Fruit fly (Drosophila melanogaster) whole organism, embryonic: Measurements from ENCODE around the gene Sirt4.

Experiments used
- Aef1 ChIP-seq: fragments of 200-800 bp; sonication (Bioruptor generic); IDR thresholded peaks from 3 replicates; pipeline ENCODE4 v1.3.6; 2022; ENCODE audit warnings: missing biosample characterization, missing genetic modification characterization
- Atf6 ChIP-seq: fragments of 200-800 bp; sonication (Bioruptor generic); IDR thresholded peaks from 2 replicates; pipeline ENCODE4 v1.3.6; 2022; ENCODE audit warnings: missing biosample characterization, missing genetic modification characterization
- CG10274 ChIP-seq: fragments of 200-800 bp; sonication (Bioruptor generic); optimal IDR thresholded peaks from 3 replicates; lab custom pipeline; 2017; ENCODE audit warnings: missing biosample characterization, mild to moderate bottlenecking, missing genetic modification characterization
- CG10543 ChIP-seq: fragments of 200-800 bp; sonication (Bioruptor generic); optimal IDR thresholded peaks from 3 replicates; lab custom pipeline; 2017; ENCODE audit warnings: missing biosample characterization, mild to moderate bottlenecking, missing genetic modification characterization, moderate library complexity
- CG12071 ChIP-seq: fragments of 200-800 bp; sonication (Bioruptor generic); optimal IDR thresholded peaks from 3 replicates; lab custom pipeline; 2018; ENCODE audit warnings: missing biosample characterization, mild to moderate bottlenecking, missing genetic modification characterization
- CG13296 ChIP-seq: fragments of 200-800 bp; sonication (Bioruptor generic); optimal IDR thresholded peaks from 3 replicates; lab custom pipeline; 2018; ENCODE audit warnings: missing biosample characterization, mild to moderate bottlenecking, missing genetic modification characterization
- CG14014 ChIP-seq: fragments of 200-800 bp; sonication (Bioruptor generic); IDR thresholded peaks from 2 replicates; pipeline ENCODE4 v1.3.6; 2022; ENCODE audit warnings: missing biosample characterization, missing genetic modification characterization
- CG15269 ChIP-seq: fragments of 200-800 bp; sonication (Bioruptor generic); optimal IDR thresholded peaks from 2 replicates; lab custom pipeline; 2018; ENCODE audit warnings: missing biosample characterization, mild to moderate bottlenecking, missing genetic modification characterization, moderate library complexity
- CG15514 ChIP-seq: fragments of 200-800 bp; sonication (Bioruptor generic); optimal IDR thresholded peaks from 3 replicates; lab custom pipeline; 2017; ENCODE audit warnings: missing biosample characterization, missing genetic modification characterization, mild to moderate bottlenecking, moderate library complexity, missing genetic modification reagents
- CG1602 ChIP-seq: fragments of 200-800 bp; sonication (Bioruptor generic); optimal IDR thresholded peaks from 3 replicates; lab custom pipeline; 2016; ENCODE audit warnings: missing biosample characterization, missing genetic modification characterization
- CG16779 ChIP-seq: fragments of 200-800 bp; sonication (Bioruptor generic); IDR thresholded peaks from 2 replicates; pipeline ENCODE4 v1.3.6; 2022; ENCODE audit warnings: missing biosample characterization, missing genetic modification characterization
- CG31441 ChIP-seq: fragments of 200-800 bp; sonication (Bioruptor generic); IDR thresholded peaks from 2 replicates; pipeline ENCODE4 v1.3.6; 2022; ENCODE audit warnings: missing biosample characterization, missing genetic modification characterization
- CG34376 ChIP-seq: fragments of 200-800 bp; sonication (Bioruptor generic); optimal IDR thresholded peaks from 2 replicates; lab custom pipeline; 2018; ENCODE audit warnings: missing biosample characterization, mild to moderate bottlenecking, missing genetic modification characterization
- CG4707 ChIP-seq: fragments of 200-800 bp; sonication (Bioruptor generic); optimal IDR thresholded peaks from 2 replicates; lab custom pipeline; 2018; ENCODE audit warnings: missing biosample characterization, mild to moderate bottlenecking, missing genetic modification characterization, moderate library complexity
- CG6254 ChIP-seq: fragments of 200-800 bp; sonication (Bioruptor generic); optimal IDR thresholded peaks from 3 replicates; lab custom pipeline; 2017; ENCODE audit warnings: mild to moderate bottlenecking, missing biosample characterization, missing genetic modification reagents, missing genetic modification characterization
- CG6683 ChIP-seq: fragments of 200-800 bp; sonication (Bioruptor generic); optimal IDR thresholded peaks from 2 replicates; lab custom pipeline; 2017; ENCODE audit warnings: missing biosample characterization, mild to moderate bottlenecking, missing genetic modification characterization, missing genetic modification reagents
- CG6854 ChIP-seq: fragments of 200-800 bp; sonication (Bioruptor generic); optimal IDR thresholded peaks from 3 replicates; lab custom pipeline; 2017; ENCODE audit warnings: missing biosample characterization, mild to moderate bottlenecking, missing genetic modification characterization
- CG9215 ChIP-seq: fragments of 200-800 bp; sonication (Bioruptor generic); IDR thresholded peaks from 2 replicates; pipeline ENCODE4 v1.3.6; 2022; ENCODE audit warnings: missing biosample characterization, missing genetic modification characterization
- CG9437 ChIP-seq: fragments of 200-800 bp; sonication (Bioruptor generic); optimal IDR thresholded peaks from 2 replicates; lab custom pipeline; 2018; ENCODE audit warnings: missing biosample characterization, mild to moderate bottlenecking, missing genetic modification characterization
- CG9727 ChIP-seq: fragments of 200-800 bp; sonication (Bioruptor generic); optimal IDR thresholded peaks from 3 replicates; lab custom pipeline; 2017; ENCODE audit warnings: missing biosample characterization, mild to moderate bottlenecking, missing genetic modification characterization
- Deaf1 ChIP-seq: fragments of 200-800 bp; optimal IDR thresholded peaks from 3 replicates; lab custom pipeline; 2019; ENCODE audit warnings: missing biosample characterization, mild to moderate bottlenecking, missing genetic modification characterization, moderate library complexity
- Ets97D ChIP-seq: fragments of 200-800 bp; sonication (Bioruptor generic); optimal IDR thresholded peaks from 3 replicates; lab custom pipeline; 2016; ENCODE audit warnings: missing biosample characterization, missing genetic modification characterization
- Fer1 ChIP-seq: fragments of 200-800 bp; sonication (Bioruptor generic); optimal IDR thresholded peaks from 2 replicates; lab custom pipeline; 2017; ENCODE audit warnings: missing biosample characterization, mild to moderate bottlenecking, missing genetic modification characterization
- Hand ChIP-seq: fragments of 200-800 bp; sonication (Bioruptor generic); optimal IDR thresholded peaks from 2 replicates; lab custom pipeline; 2017; ENCODE audit warnings: mild to moderate bottlenecking, missing biosample characterization, missing genetic modification reagents, missing genetic modification characterization
- NfI ChIP-seq: fragments of 200-800 bp; sonication (Bioruptor generic); optimal IDR thresholded peaks from 3 replicates; lab custom pipeline; 2018; ENCODE audit warnings: missing biosample characterization, mild to moderate bottlenecking, missing genetic modification characterization, moderate library complexity
- Trl ChIP-seq, 3 experiments: fragments of >200 bp in 2 of 3; fragments of 200-800 bp in 1 of 3; sonication (Bioruptor generic) in 1 of 3; optimal IDR thresholded peaks; 2 replicates in 1 of 3; 3 replicates in 2 of 3; lab custom pipeline; 2016 to 2017; ENCODE audit warnings: missing biosample characterization in 1 of 3, missing genetic modification characterization in 1 of 3
- YL-1 ChIP-seq: fragments of 200-800 bp; sonication (Bioruptor generic); optimal IDR thresholded peaks from 3 replicates; lab custom pipeline; 2017; ENCODE audit warnings: missing biosample characterization, mild to moderate bottlenecking, missing genetic modification characterization
- caup ChIP-seq: fragments of 200-800 bp; sonication (Bioruptor generic); optimal IDR thresholded peaks from 3 replicates; lab custom pipeline; 2017; ENCODE audit warnings: missing biosample characterization, mild to moderate bottlenecking, missing genetic modification characterization, moderate library complexity; ENCODE audit not compliant: severe bottlenecking
- cg ChIP-seq: fragments of 200-800 bp; sonication (Bioruptor generic); optimal IDR thresholded peaks from 3 replicates; lab custom pipeline; 2019; ENCODE audit warnings: missing biosample characterization, mild to moderate bottlenecking, missing genetic modification characterization, moderate library complexity
- chm ChIP-seq: fragments of 200-800 bp; sonication (Bioruptor generic); IDR thresholded peaks from 2 replicates; pipeline ENCODE4 v1.3.6; 2022; ENCODE audit warnings: missing biosample characterization, missing genetic modification characterization
- ci ChIP-seq: fragments of 200-800 bp; sonication (Bioruptor generic); IDR thresholded peaks from 3 replicates; pipeline ENCODE4 v1.3.6; 2022; ENCODE audit warnings: missing biosample characterization, missing genetic modification characterization
- dmrt99B ChIP-seq: fragments of 200-800 bp; sonication (Bioruptor generic); optimal IDR thresholded peaks from 2 replicates; lab custom pipeline; 2018; ENCODE audit warnings: missing biosample characterization, mild to moderate bottlenecking, missing genetic modification characterization, moderate library complexity
- eve ChIP-seq, 2 experiments: fragments of >200 bp; optimal IDR thresholded peaks; 2 replicates each; lab custom pipeline; 2017; ENCODE audit warnings: missing biosample characterization in 2 of 2, missing genetic modification characterization in 2 of 2
- ewg ChIP-seq: fragments of 200-800 bp; sonication (Bioruptor generic); optimal IDR thresholded peaks from 3 replicates; lab custom pipeline; 2017; ENCODE audit warnings: mild to moderate bottlenecking, missing biosample characterization, missing genetic modification reagents, missing genetic modification characterization
- fd64A ChIP-seq: fragments of 200-800 bp; sonication (Bioruptor generic); optimal IDR thresholded peaks from 3 replicates; lab custom pipeline; 2018; ENCODE audit warnings: missing biosample characterization, mild to moderate bottlenecking, missing genetic modification characterization
- ken ChIP-seq: fragments of 200-800 bp; sonication (Bioruptor generic); IDR thresholded peaks from 3 replicates; pipeline ENCODE4 v1.3.6; 2022; ENCODE audit warnings: missing biosample characterization, missing genetic modification characterization
- lab ChIP-seq: fragments of 200-800 bp; sonication (Bioruptor generic); optimal IDR thresholded peaks from 3 replicates; lab custom pipeline; 2017; ENCODE audit warnings: missing biosample characterization, missing genetic modification characterization, mild to moderate bottlenecking, moderate library complexity, missing genetic modification reagents
- mirr ChIP-seq: fragments of 200-800 bp; sonication (Bioruptor generic); optimal IDR thresholded peaks from 3 replicates; lab custom pipeline; 2018; ENCODE audit warnings: missing biosample characterization, mild to moderate bottlenecking, missing genetic modification characterization
- odd ChIP-seq: fragments of 200-800 bp; sonication (Bioruptor generic); optimal IDR thresholded peaks from 2 replicates; lab custom pipeline; 2017; ENCODE audit warnings: missing biosample characterization, mild to moderate bottlenecking, missing genetic modification characterization
- onecut ChIP-seq: fragments of 200-800 bp; sonication (Bioruptor generic); IDR thresholded peaks from 2 replicates; pipeline ENCODE4 v1.3.6; 2022; ENCODE audit warnings: missing biosample characterization, missing genetic modification characterization
- otp ChIP-seq: fragments of 200-800 bp; sonication (Bioruptor generic); IDR thresholded peaks from 3 replicates; pipeline ENCODE4, ENCODE4 v1.3.6; 2022; ENCODE audit warnings: missing biosample characterization, missing genetic modification characterization
- pfk ChIP-seq: fragments of 200-800 bp; sonication (Bioruptor generic); optimal IDR thresholded peaks from 2 replicates; lab custom pipeline; 2018; ENCODE audit warnings: missing biosample characterization, mild to moderate bottlenecking, missing genetic modification characterization, moderate library complexity
- pzg ChIP-seq: fragments of 200-800 bp; sonication (Bioruptor generic); optimal IDR thresholded peaks from 3 replicates; lab custom pipeline; 2018; ENCODE audit warnings: missing biosample characterization, mild to moderate bottlenecking, missing genetic modification characterization, moderate library complexity
- schlank ChIP-seq: fragments of 200-800 bp; sonication (Bioruptor generic); optimal IDR thresholded peaks from 2 replicates; lab custom pipeline; 2018; ENCODE audit warnings: missing biosample characterization, mild to moderate bottlenecking, missing genetic modification characterization
- scrt ChIP-seq: fragments of 200-800 bp; sonication (Bioruptor generic); optimal IDR thresholded peaks from 2 replicates; lab custom pipeline; 2018; ENCODE audit warnings: missing biosample characterization, mild to moderate bottlenecking, missing genetic modification characterization, moderate library complexity
- stc ChIP-seq: fragments of 200-800 bp; sonication (Bioruptor generic); IDR thresholded peaks from 2 replicates; pipeline ENCODE4 v1.3.6; 2022; ENCODE audit warnings: missing biosample characterization, missing genetic modification characterization
- ttk ChIP-seq: fragments of 200-800 bp; sonication (Bioruptor generic); IDR thresholded peaks from 2 replicates; pipeline ENCODE4 v2.1.2; 2022; ENCODE audit warnings: missing biosample characterization, missing genetic modification characterization
- vvl ChIP-seq: fragments of 200-800 bp; sonication (Bioruptor generic); IDR thresholded peaks from 2 replicates; pipeline ENCODE4 v1.3.6; 2022; ENCODE audit warnings: missing biosample characterization, missing genetic modification characterization
- zf30C ChIP-seq: fragments of 200-800 bp; sonication (Bioruptor generic); optimal IDR thresholded peaks from 3 replicates; lab custom pipeline; 2018; ENCODE audit warnings: missing biosample characterization, mild to moderate bottlenecking, missing genetic modification characterization

Sirt4 gene

dm6 chrX:5664222-5664621, 1.5 kb downstream of the Sirt4 start (continued):
- 0 out of 2 replicates have a peak, but pooled peaks have one; percentile 10 for TF ChIP-seq CG16779 (GFP tag; lab: Robert Waterston, UW)
- TF ChIP-seq Trl (optimal IDR thresholded peaks at IDR 0.05; lab: Kevin White, UChicago), result peak in 1 of 2 experiments; percentile 61
- no peak for TF ChIP-seq Trl (GFP tag; optimal IDR thresholded peaks at IDR 0.05; lab: Kevin White, UChicago)
- peak; percentile 29 for TF ChIP-seq YL-1 (GFP tag; lab: Kevin White, UChicago)
- peak; percentile 42 for TF ChIP-seq ewg (GFP tag; lab: Kevin White, UChicago)
- TF ChIP-seq zf30C (GFP tag; lab: Kevin White, UChicago), result peak; percentile 23
- peak; percentile 68 for TF ChIP-seq caup (GFP tag; lab: Kevin White, UChicago)
- peak; percentile 51 for TF ChIP-seq CG6254 (GFP tag; lab: Kevin White, UChicago)
- peak; percentile 74; the same call in 2 of the 3 replicates for TF ChIP-seq ci (GFP tag; lab: Robert Waterston, UW)
- no peak for TF ChIP-seq CG1602 (GFP tag; lab: Kevin White, UChicago)
- peak; percentile 71 for TF ChIP-seq odd (GFP tag; lab: Kevin White, UChicago)
- TF ChIP-seq CG15514 (GFP tag; lab: Kevin White, UChicago), result peak; percentile 62
- peak; percentile 73 for TF ChIP-seq Ets97D (GFP tag; lab: Kevin White, UChicago)
- TF ChIP-seq ken (GFP tag; lab: Robert Waterston, UW), result 0 out of 3 replicates have a peak, but pooled peaks have one; percentile 22
- peak; percentile 32 for TF ChIP-seq CG15269
- TF ChIP-seq NfI (GFP tag; lab: Kevin White, UChicago), result peak; percentile 23
- peak; percentile 10; the same call in 1 of the 2 replicates for TF ChIP-seq CG14014 (GFP tag; lab: Robert Waterston, UW)
- peak; percentile 56; the same call in 1 of the 2 replicates for TF ChIP-seq chm (GFP tag; lab: Robert Waterston, UW)
- peak; percentile 15; the same call in 1 of the 2 replicates for TF ChIP-seq stc (GFP tag; lab: Robert Waterston, UW)
- TF ChIP-seq CG6683 (GFP tag; lab: Kevin White, UChicago), result peak; percentile 39
- TF ChIP-seq CG13296, result peak; percentile 74
- TF ChIP-seq scrt (GFP tag; lab: Kevin White, UChicago), result peak; percentile 52
- TF ChIP-seq otp (GFP tag; lab: Robert Waterston, UW), result 0 out of 3 replicates have a peak, but pooled peaks have one; percentile 27
- TF ChIP-seq CG10274 (GFP tag; lab: Kevin White, UChicago), result no peak
- TF ChIP-seq lab (GFP tag; lab: Kevin White, UChicago), result peak; percentile 83
- peak; percentile 68 for TF ChIP-seq pfk
- TF ChIP-seq vvl (GFP tag; lab: Robert Waterston, UW), result peak; percentile 46; the same call in 1 of the 2 replicates
- TF ChIP-seq Hand (GFP tag; lab: Kevin White, UChicago), result peak; percentile 70
- TF ChIP-seq cg, result peak; percentile 21
- peak; percentile 22; the same call in 1 of the 2 replicates for TF ChIP-seq CG31441
- TF ChIP-seq CG34376 (GFP tag; lab: Kevin White, UChicago), result peak; percentile 87
- peak; percentile 34; the same call in 1 of the 2 replicates for TF ChIP-seq onecut (GFP tag; lab: Robert Waterston, UW)
- no peak for TF ChIP-seq ttk (GFP tag; lab: Robert Waterston, UW)
- TF ChIP-seq CG12071 (GFP tag; lab: Kevin White, UChicago), result peak; percentile 77
- TF ChIP-seq CG9437, result no peak
- TF ChIP-seq CG6854 (GFP tag; lab: Kevin White, UChicago), result peak; percentile 56
- 0 out of 2 replicates have a peak, but pooled peaks have one; percentile 36 for TF ChIP-seq Atf6
- no peak for TF ChIP-seq eve (GFP tag; optimal IDR thresholded peaks at IDR 0.05; lab: Kevin White, UChicago)
- peak; percentile 10 for TF ChIP-seq CG4707 (GFP tag; lab: Kevin White, UChicago)
- no peak for TF ChIP-seq Aef1 (GFP tag; lab: Robert Waterston, UW)
- TF ChIP-seq CG10543 (GFP tag; lab: Kevin White, UChicago), result peak; percentile 67
- TF ChIP-seq dmrt99B (tag; lab: Kevin White, UChicago), result peak; percentile 14
- no peak for TF ChIP-seq CG9215 (GFP tag; lab: Robert Waterston, UW)
- peak; percentile 82 for TF ChIP-seq Fer1 (GFP tag; lab: Kevin White, UChicago)
- TF ChIP-seq schlank (tag; lab: Kevin White, UChicago), result peak; percentile 63
- TF ChIP-seq fd64A (GFP tag; lab: Kevin White, UChicago), result peak; percentile 1
- peak; percentile 0 for TF ChIP-seq pzg (GFP tag; lab: Kevin White, UChicago)
- TF ChIP-seq Deaf1, result peak; percentile 12
- peak; percentile 72 for TF ChIP-seq mirr (GFP tag; lab: Kevin White, UChicago)
- TF ChIP-seq CG9727, result peak; percentile 21
